Worm (Caenorhabditis elegans): ENCODE data around the gene sdz-13.

Gene sdz-13

DNA sequence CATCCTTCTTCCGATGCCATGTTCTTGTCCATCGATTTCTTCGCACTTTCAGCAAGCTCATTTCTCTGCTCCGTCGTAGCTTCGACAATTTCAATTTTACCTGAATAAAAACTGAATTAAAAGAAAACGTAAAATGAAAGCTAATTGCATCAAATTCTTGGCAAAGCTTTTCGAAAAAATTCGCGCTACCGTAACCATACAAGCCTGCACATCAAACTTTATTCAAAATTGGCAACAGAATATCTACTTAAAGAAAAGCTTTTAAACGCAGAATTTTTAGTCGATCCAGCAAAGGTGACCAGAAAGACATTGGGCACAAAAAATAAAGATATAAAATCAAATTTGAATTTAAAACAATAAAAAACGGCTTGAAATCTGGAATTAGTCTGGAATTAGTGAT, 37.2 kb downstream of the sdz-13 start (continued):
- TF ChIP-seq Y48G9A.11 (GFP tag; IDR thresholded peaks at IDR 0.05), result peak; percentile 29; the same call in 1 of the 2 replicates
- TF ChIP-seq lim-7 (GFP tag; IDR thresholded peaks at IDR 0.05), result 0 out of 2 replicates have a peak, but pooled peaks have one; percentile 42
- no peak for TF ChIP-seq mdl-1 (tag; optimal IDR thresholded peaks at IDR 0.05)
- TF ChIP-seq mes-2 (tag; optimal IDR thresholded peaks at IDR 0.05; ENCODE audit: poor library complexity, severe bottlenecking), result no peak
- no peak for TF ChIP-seq lin-1 (GFP tag; IDR thresholded peaks at IDR 0.05)
- no peak for TF ChIP-seq nhr-41 (GFP tag; IDR thresholded peaks at IDR 0.05)
- TF ChIP-seq egl-27 (tag; optimal IDR thresholded peaks at IDR 0.05), result no peak
- TF ChIP-seq pqm-1 (tag; optimal IDR thresholded peaks at IDR 0.05), result no peak
- no peak for TF ChIP-seq mxl-3 (GFP tag; optimal IDR thresholded peaks at IDR 0.05)
- no peak for TF ChIP-seq madf-5 (GFP tag; IDR thresholded peaks at IDR 0.05)
- TF ChIP-seq mxl-2 (GFP tag; conservative IDR thresholded peaks at IDR 0.05), result no peak
- no peak for TF ChIP-seq attf-4 (tag; optimal IDR thresholded peaks at IDR 0.05)

ce11 chrIV:10832148-10832547, 47.3 kb downstream of the sdz-13 start, which contains the start of gene best-15:
TSS of gene best-15 (minus strand) at chrIV:10832248.
- no peak for TF ChIP-seq ceh-28 (tag; optimal IDR thresholded peaks at IDR 0.05)
- TF ChIP-seq tra-1 (GFP tag; IDR thresholded peaks at IDR 0.05), result no peak

- TF ChIP-seq madf-5 (GFP tag; IDR thresholded peaks at IDR 0.05), result no peak
Observed at ce11 chrIV:10828049-10828448, 51.4 kb downstream of the sdz-13 start, which contains the start of gene npax-3. TSS of gene npax-3 (minus strand) at chrIV:10828149.

Data from whole organism, L4 larva.